Fruit fly (Drosophila melanogaster): ENCODE data around the gene CG43165.

The CG43165 gene

dm6 chr2L:3711665-3712064, 16.8 kb upstream of the CG43165 start, which contains the start of gene cutlet:
cutlet (minus strand) TSS chr2L:3711748.
- TF ChIP-seq ttk (optimal IDR thresholded peaks at IDR 0.05) (no peak), insv (optimal IDR thresholded peaks at IDR 0.05) (no peak), Sin3A (optimal IDR thresholded peaks at IDR 0.05) (no peak), psq (optimal IDR thresholded peaks at IDR 0.05) (no peak), h (optimal IDR thresholded peaks at IDR 0.05) (no peak), Myc (optimal IDR thresholded peaks at IDR 0.05) (no peak)

dm6 chr2L:3706963-3707362, 12.1 kb upstream of the CG43165 start, which contains the start of gene CG31777:
CG31777 (minus strand) TSS chr2L:3707063.
- no peak for TF ChIP-seq ttk (optimal IDR thresholded peaks at IDR 0.05)
- no peak for TF ChIP-seq Myc (optimal IDR thresholded peaks at IDR 0.05)
- TF ChIP-seq psq (optimal IDR thresholded peaks at IDR 0.05) = no peak
- TF ChIP-seq h (optimal IDR thresholded peaks at IDR 0.05) = no peak
- no peak for TF ChIP-seq Sin3A (optimal IDR thresholded peaks at IDR 0.05)
- no peak for TF ChIP-seq insv (optimal IDR thresholded peaks at IDR 0.05)

dm6 chr2L:3705438-3705921, 10.7 kb upstream of the CG43165 start, which contains the start of gene CG31778:
CG31778 (minus strand) TSS chr2L:3705488.
- TF ChIP-seq insv (optimal IDR thresholded peaks at IDR 0.05) (no peak), Myc (optimal IDR thresholded peaks at IDR 0.05) (no peak), Sin3A (optimal IDR thresholded peaks at IDR 0.05) (no peak), h (optimal IDR thresholded peaks at IDR 0.05) (no peak), ttk (optimal IDR thresholded peaks at IDR 0.05) (no peak), psq (optimal IDR thresholded peaks at IDR 0.05) (no peak)

dm6 chr2L:3703260-3703659, 8.4 kb upstream of the CG43165 start, which contains the start of gene CG2816:
CG2816 (plus strand) TSS chr2L:3703659.
- TF ChIP-seq Myc (optimal IDR thresholded peaks at IDR 0.05) (no peak), insv (optimal IDR thresholded peaks at IDR 0.05) (no peak), h (optimal IDR thresholded peaks at IDR 0.05) (no peak), Sin3A (optimal IDR thresholded peaks at IDR 0.05) (no peak), psq (optimal IDR thresholded peaks at IDR 0.05) (no peak), ttk (optimal IDR thresholded peaks at IDR 0.05) (no peak)

dm6 chr2L:3701526-3701925, 6.7 kb upstream of the CG43165 start, which contains the start of gene CG43145:
CG43145 (plus strand) TSS chr2L:3701826.
- no peak for TF ChIP-seq Sin3A (optimal IDR thresholded peaks at IDR 0.05)
- TF ChIP-seq Myc (optimal IDR thresholded peaks at IDR 0.05) = no peak
- TF ChIP-seq ttk (optimal IDR thresholded peaks at IDR 0.05) = no peak
- TF ChIP-seq insv (optimal IDR thresholded peaks at IDR 0.05) = no peak
- TF ChIP-seq h (optimal IDR thresholded peaks at IDR 0.05) = no peak
- no peak for TF ChIP-seq psq (optimal IDR thresholded peaks at IDR 0.05)

- TF ChIP-seq insv (optimal IDR thresholded peaks at IDR 0.05) = no peak
- no peak for TF ChIP-seq ttk (optimal IDR thresholded peaks at IDR 0.05)
- TF ChIP-seq Sin3A (optimal IDR thresholded peaks at IDR 0.05) = no peak
- TF ChIP-seq psq (optimal IDR thresholded peaks at IDR 0.05) = no peak
- TF ChIP-seq h (optimal IDR thresholded peaks at IDR 0.05) = no peak
Observed at dm6 chr2L:3700990-3701389, 6.2 kb upstream of the CG43165 start, which contains the start of gene CG42467. CG42467 (plus strand) TSS chr2L:3701290.

dm6 chr2L:3700374-3700773, 5.6 kb upstream of the CG43165 start, which contains the start of gene Sfp24C1:
Sfp24C1 (plus strand) TSS chr2L:3700674.
- TF ChIP-seq Sin3A (optimal IDR thresholded peaks at IDR 0.05) (no peak), h (optimal IDR thresholded peaks at IDR 0.05) (no peak), Myc (optimal IDR thresholded peaks at IDR 0.05) (no peak), psq (optimal IDR thresholded peaks at IDR 0.05) (no peak)

dm6 chr2L:3699895-3700294, 5.1 kb upstream of the CG43165 start, which contains the start of gene CG42465:
CG42465 (plus strand) TSS chr2L:3700195.
- TF ChIP-seq h (optimal IDR thresholded peaks at IDR 0.05) = no peak
- no peak for TF ChIP-seq Sin3A (optimal IDR thresholded peaks at IDR 0.05)
- no peak for TF ChIP-seq insv (optimal IDR thresholded peaks at IDR 0.05)
- TF ChIP-seq Myc (optimal IDR thresholded peaks at IDR 0.05) = no peak
- no peak for TF ChIP-seq psq (optimal IDR thresholded peaks at IDR 0.05)
- TF ChIP-seq ttk (optimal IDR thresholded peaks at IDR 0.05) = no peak

- no peak for TF ChIP-seq insv (optimal IDR thresholded peaks at IDR 0.05)
- no peak for TF ChIP-seq Myc (optimal IDR thresholded peaks at IDR 0.05)
- no peak for TF ChIP-seq psq (optimal IDR thresholded peaks at IDR 0.05)
- TF ChIP-seq Sin3A (optimal IDR thresholded peaks at IDR 0.05) = no peak
- TF ChIP-seq h (optimal IDR thresholded peaks at IDR 0.05) = no peak
- TF ChIP-seq ttk (optimal IDR thresholded peaks at IDR 0.05) = no peak
Observed at dm6 chr2L:3698992-3699514, 4.2 kb upstream of the CG43165 start, which contains the start of the genes CG10031 and CG42464. CG10031 (minus strand) TSS chr2L:3699092. CG42464 (plus strand) TSS chr2L:3699464.

- TF ChIP-seq Sin3A (optimal IDR thresholded peaks at IDR 0.05) (no peak), insv (optimal IDR thresholded peaks at IDR 0.05) (no peak)
Observed at dm6 chr2L:3697772-3698171, 3.0 kb upstream of the CG43165 start, which contains the start of gene CG3604. CG3604 (minus strand) TSS chr2L:3697872.

- TF ChIP-seq Myc (optimal IDR thresholded peaks at IDR 0.05) = no peak
- no peak for TF ChIP-seq Sin3A (optimal IDR thresholded peaks at IDR 0.05)
- TF ChIP-seq psq (optimal IDR thresholded peaks at IDR 0.05) = no peak
- no peak for TF ChIP-seq insv (optimal IDR thresholded peaks at IDR 0.05)
- TF ChIP-seq h (optimal IDR thresholded peaks at IDR 0.05) = no peak
- no peak for TF ChIP-seq ttk (optimal IDR thresholded peaks at IDR 0.05)
Observed at dm6 chr2L:3696438-3696837, 1.6 kb upstream of the CG43165 start, which contains the start of gene IM33. IM33 (minus strand) TSS chr2L:3696658.

- TF ChIP-seq insv (optimal IDR thresholded peaks at IDR 0.05) (no peak), Myc (optimal IDR thresholded peaks at IDR 0.05) (no peak), ttk (optimal IDR thresholded peaks at IDR 0.05) (no peak), Sin3A (optimal IDR thresholded peaks at IDR 0.05) (no peak), h (optimal IDR thresholded peaks at IDR 0.05) (no peak), psq (optimal IDR thresholded peaks at IDR 0.05) (no peak)
Observed at dm6 chr2L:3695361-3695818, 570 bp upstream of the CG43165 start, which contains the start of gene CG16713. CG16713 (minus strand) TSS chr2L:3695411.
